Worm (Caenorhabditis elegans): ENCODE data around the gene ZK177.2.
"Not testable (repeated sequence)": the region's sequence is repeated elsewhere in the genome, so short reads cannot be mapped to it uniquely, and the experiment has no call there.

The ZK177.2 gene

ce11 chrII:5537524-5537923 is 18.5 kb downstream of the ZK177.2 start, which contains the start of gene C17C3.11:
Gene C17C3.11 (plus strand): TSS chrII:5537824.
- TF ChIP-seq blmp-1 (tag; optimal IDR thresholded peaks at IDR 0.05; ENCODE audit: insufficient read depth) (no peak), unc-55 (GFP tag; optimal IDR thresholded peaks at IDR 0.05) (peak; percentile 46), mbf-1 (tag; optimal IDR thresholded peaks at IDR 0.05) (no peak), nhr-77 (tag; optimal IDR thresholded peaks at IDR 0.05) (no peak)

- TF ChIP-seq unc-62 (GFP tag; optimal IDR thresholded peaks at IDR 0.05); zag-1 (tag; optimal IDR thresholded peaks at IDR 0.05); snpc-4 (tag; optimal IDR thresholded peaks at IDR 0.05): not testable (repeated sequence)
Measured at ce11 chrII:5540113-5540512, 21.1 kb downstream of the ZK177.2 start, which contains the start of gene hlh-27. Gene hlh-27 (minus strand): TSS chrII:5540213.

ce11 chrII:5541685-5542084 is 22.7 kb downstream of the ZK177.2 start, which contains the start of gene C17C3.24:
Gene C17C3.24 (minus strand): TSS chrII:5541785.
- TF ChIP-seq ceh-82 (tag; optimal IDR thresholded peaks at IDR 0.05) (no peak), ztf-1 (GFP tag; conservative IDR thresholded peaks at IDR 0.05) (no peak), ztf-4 (tag; optimal IDR thresholded peaks at IDR 0.05) (no peak)

- TF ChIP-seq sma-9 (GFP tag; optimal IDR thresholded peaks at IDR 0.05) (peak; percentile 99), sma-9 (tag; optimal IDR thresholded peaks at IDR 0.05) (peak; percentile 73), ceh-16 (tag; optimal IDR thresholded peaks at IDR 0.05) (peak; percentile 93), lin-11 (tag; optimal IDR thresholded peaks at IDR 0.05) (peak; percentile 98), unc-55 (GFP tag; optimal IDR thresholded peaks at IDR 0.05) (peak; percentile 99), ztf-4 (tag; optimal IDR thresholded peaks at IDR 0.05) (peak; percentile 99), sma-3 (GFP tag; optimal IDR thresholded peaks at IDR 0.05) (peak; percentile 98), nhr-21 (tag; optimal IDR thresholded peaks at IDR 0.05) (peak; percentile 99), unc-62 (GFP tag; optimal IDR thresholded peaks at IDR 0.05) (peak; percentile 86), mab-5 (tag; optimal IDR thresholded peaks at IDR 0.05) (peak; percentile 96), nhr-11 (tag; optimal IDR thresholded peaks at IDR 0.05) (peak; percentile 81), nhr-23 (tag; optimal IDR thresholded peaks at IDR 0.05) (no peak), fos-1 (tag; optimal IDR thresholded peaks at IDR 0.05) (peak; percentile 98), egl-27 (tag; optimal IDR thresholded peaks at IDR 0.05) (peak; percentile 99), nhr-77 (tag; optimal IDR thresholded peaks at IDR 0.05) (peak; percentile 65), snpc-4 (tag; optimal IDR thresholded peaks at IDR 0.05) (peak; percentile 100), lin-13 (GFP tag; optimal IDR thresholded peaks at IDR 0.05) (peak; percentile 98), gmeb-1 (tag; optimal IDR thresholded peaks at IDR 0.05) (peak; percentile 95), mbf-1 (tag; optimal IDR thresholded peaks at IDR 0.05) (peak; percentile 61), ama-1 (optimal IDR thresholded peaks at IDR 0.05) (peak; percentile 100), aly-2 (tag; optimal IDR thresholded peaks at IDR 0.05) (peak; percentile 100), blmp-1 (tag; optimal IDR thresholded peaks at IDR 0.05; ENCODE audit: insufficient read depth) (peak; percentile 90), mdl-1 (tag; optimal IDR thresholded peaks at IDR 0.05) (peak; percentile 88 to 92), nhr-12 (tag; optimal IDR thresholded peaks at IDR 0.05) (peak; percentile 74), lin-39 (tag; optimal IDR thresholded peaks at IDR 0.05) (peak; percentile 91), unc-39 (tag; optimal IDR thresholded peaks at IDR 0.05) (peak; percentile 76), peb-1 (tag; optimal IDR thresholded peaks at IDR 0.05) (peak; percentile 59), R02D3.7 (tag; optimal IDR thresholded peaks at IDR 0.05) (peak; percentile 80), ZK546.5 (tag; optimal IDR thresholded peaks at IDR 0.05) (peak; percentile 58), ztf-1 (GFP tag; conservative IDR thresholded peaks at IDR 0.05) (no peak), ceh-82 (tag; optimal IDR thresholded peaks at IDR 0.05) (peak; percentile 87), ztf-11 (tag; optimal IDR thresholded peaks at IDR 0.05) (peak; percentile 62), dmd-4 (tag; optimal IDR thresholded peaks at IDR 0.05) (peak; percentile 71), zag-1 (tag; optimal IDR thresholded peaks at IDR 0.05) (peak; percentile 98), nhr-10 (tag; optimal IDR thresholded peaks at IDR 0.05) (peak; percentile 95), nhr-6 (tag; optimal IDR thresholded peaks at IDR 0.05) (peak; percentile 98), nhr-25 (tag; optimal IDR thresholded peaks at IDR 0.05) (peak; percentile 97), C34F6.9 (tag; optimal IDR thresholded peaks at IDR 0.05) (peak; percentile 99), elt-3 (tag; optimal IDR thresholded peaks at IDR 0.05) (no peak), alr-1 (tag; optimal IDR thresholded peaks at IDR 0.05) (no peak), sem-4 (tag; optimal IDR thresholded peaks at IDR 0.05) (peak; percentile 98), skn-1 (tag; optimal IDR thresholded peaks at IDR 0.05) (peak; percentile 92), nhr-129 (tag; optimal IDR thresholded peaks at IDR 0.05) (peak; percentile 99), F13H6.1 (tag; optimal IDR thresholded peaks at IDR 0.05) (peak; percentile 98), nhr-237 (tag; optimal IDR thresholded peaks at IDR 0.05) (peak; percentile 88), elt-1 (tag; optimal IDR thresholded peaks at IDR 0.05) (no peak)
Measured at ce11 chrII:5543476-5544144, 24.6 kb downstream of the ZK177.2 start.

Data from whole organism, L2 larva.